Worm (Caenorhabditis elegans) whole organism, L1 larva: ENCODE results near the gene tat-6.

ENCODE experiments used
- C04F5.9 ChIP-seq: sonication (generic microtip); optimal IDR thresholded peaks from 2 replicates; lab custom pipeline; 2016; ENCODE audit warnings: missing genetic modification characterization, missing compliant biosample characterization
- C16A3.4 ChIP-seq: fragments of 150-350 bp; optimal IDR thresholded peaks from 2 replicates; lab custom pipeline; 2014; ENCODE audit warnings: missing biosample characterization, missing genetic modification characterization
- C34B4.2 ChIP-seq: sonication (generic microtip); optimal IDR thresholded peaks from 2 replicates; lab custom pipeline; 2017; ENCODE audit warnings: mild to moderate bottlenecking, missing genetic modification characterization, missing compliant biosample characterization
- aha-1 ChIP-seq: fragments of 150-350 bp; optimal IDR thresholded peaks from 2 replicates; lab custom pipeline; 2014; ENCODE audit warnings: missing biosample characterization, missing genetic modification characterization
- ceh-8 ChIP-seq: fragments of 200-800 bp; sonication (Bioruptor generic); optimal IDR thresholded peaks from 2 replicates; lab custom pipeline; 2018; ENCODE audit warnings: mild to moderate bottlenecking, missing genetic modification characterization, moderate library complexity, missing compliant biosample characterization
- ces-1 ChIP-seq: fragments of 150-350 bp; optimal IDR thresholded peaks from 2 replicates; lab custom pipeline; 2014; ENCODE audit warnings: missing biosample characterization, missing genetic modification reagents, missing genetic modification characterization
- dsc-1 ChIP-seq: sonication (generic microtip); optimal IDR thresholded peaks from 2 replicates; lab custom pipeline; 2016; ENCODE audit warnings: mild to moderate bottlenecking, missing genetic modification characterization, missing compliant biosample characterization
- efl-1 ChIP-seq, 4 experiments: fragments of 150-350 bp; optimal IDR thresholded peaks in 3 of 4; peaks in 1 of 4; 1 replicate in 1 of 4; 2 replicates in 3 of 4; lab custom pipeline; 2014; ENCODE audit warnings: missing biosample characterization in 2 of 4, missing genetic modification characterization in 2 of 4, missing genetic modification reagents in 2 of 4
- egl-27 ChIP-seq, 2 experiments: fragments of 150-350 bp in 1 of 2; sonication (generic microtip); optimal IDR thresholded peaks; 3 replicates each; lab custom pipeline; 2017 to 2018; ENCODE audit warnings: missing biosample characterization in 2 of 2, missing genetic modification characterization in 2 of 2, missing genetic modification reagents in 2 of 2
- elt-2 ChIP-seq: sonication (generic microtip); optimal IDR thresholded peaks from 2 replicates; lab custom pipeline; 2016; ENCODE audit warnings: missing genetic modification characterization, mild to moderate bottlenecking, inconsistent platforms, missing compliant biosample characterization, missing genetic modification reagents
- elt-3 ChIP-seq, 6 experiments: fragments of 150-350 bp in 1 of 6; sonication (generic microtip); optimal IDR thresholded peaks; 2 replicates each; lab custom pipeline; 2017 to 2018; ENCODE audit warnings: missing biosample characterization in 6 of 6, missing genetic modification characterization in 6 of 6, inconsistent platforms in 1 of 6
- fkh-10 ChIP-seq: sonication (generic microtip); optimal IDR thresholded peaks from 2 replicates; lab custom pipeline; 2017; ENCODE audit warnings: missing biosample characterization, missing genetic modification reagents, missing genetic modification characterization
- fkh-4 ChIP-seq: sonication (generic microtip); optimal IDR thresholded peaks from 2 replicates; lab custom pipeline; 2016; ENCODE audit warnings: missing compliant biosample characterization, missing genetic modification characterization, borderline replicate concordance
- fkh-8 ChIP-seq: sonication (generic microtip); optimal IDR thresholded peaks from 2 replicates; lab custom pipeline; 2016; ENCODE audit warnings: mild to moderate bottlenecking, missing genetic modification characterization, missing compliant biosample characterization
- fos-1 ChIP-seq: fragments of 150-350 bp; optimal IDR thresholded peaks from 2 replicates; lab custom pipeline; 2014; ENCODE audit warnings: missing biosample characterization, missing genetic modification characterization
- grh-1 ChIP-seq: fragments of 200-800 bp; sonication (Bioruptor generic); IDR thresholded peaks from 2 replicates; pipeline ENCODE4 v1.3.6; 2022; ENCODE audit warnings: missing genetic modification reagents, missing genetic modification characterization, missing compliant biosample characterization
- hpl-2 ChIP-seq: fragments of 150-350 bp; optimal IDR thresholded peaks from 2 replicates; lab custom pipeline; 2014; ENCODE audit warnings: missing biosample characterization, missing genetic modification reagents, missing genetic modification characterization
- jun-1 ChIP-seq: fragments of 150-350 bp; optimal IDR thresholded peaks from 2 replicates; lab custom pipeline; 2014; ENCODE audit warnings: missing biosample characterization, missing genetic modification reagents, missing genetic modification characterization
- lin-13 ChIP-seq: fragments of 150-350 bp; optimal IDR thresholded peaks from 2 replicates; lab custom pipeline; 2014; ENCODE audit warnings: missing biosample characterization, missing genetic modification reagents, missing genetic modification characterization
- lin-15B ChIP-seq: fragments of 150-350 bp; sonication (generic microtip); optimal IDR thresholded peaks from 3 replicates; lab custom pipeline; 2014; ENCODE audit warnings: missing biosample characterization, missing genetic modification characterization
- lin-35 ChIP-seq, 2 experiments: fragments of 150-350 bp; optimal IDR thresholded peaks; 2 replicates each; lab custom pipeline; 2014; ENCODE audit warnings: missing biosample characterization in 2 of 2, missing genetic modification characterization in 2 of 2, missing genetic modification reagents in 2 of 2
- lir-3 ChIP-seq: sonication (generic microtip); optimal IDR thresholded peaks from 2 replicates; lab custom pipeline; 2016; ENCODE audit warnings: mild to moderate bottlenecking, missing genetic modification characterization, moderate library complexity, missing compliant biosample characterization; ENCODE audit not compliant: poor library complexity
- mab-9 ChIP-seq: fragments of 200-800 bp; sonication (Bioruptor generic); IDR thresholded peaks from 2 replicates; pipeline ENCODE4 v1.3.6; 2022; ENCODE audit warnings: missing genetic modification reagents, missing genetic modification characterization, missing compliant biosample characterization
- mdl-1 ChIP-seq, 2 experiments: fragments of 150-350 bp; optimal IDR thresholded peaks; 2 replicates each; lab custom pipeline; 2014 to 2017; ENCODE audit warnings: missing biosample characterization in 2 of 2, missing genetic modification characterization in 2 of 2, inconsistent platforms in 1 of 2
- mef-2 ChIP-seq: fragments of 150-350 bp; optimal IDR thresholded peaks from 2 replicates; lab custom pipeline; 2014; ENCODE audit warnings: missing biosample characterization, missing genetic modification characterization
- nhr-19 ChIP-seq: fragments of 200-800 bp; sonication (Bioruptor generic); conservative IDR thresholded peaks from 2 replicates; pipeline ENCODE4 v1.3.6; 2022; ENCODE audit warnings: missing genetic modification characterization, missing compliant biosample characterization
- nhr-20 ChIP-seq: sonication (generic microtip); optimal IDR thresholded peaks from 2 replicates; lab custom pipeline; 2016; ENCODE audit warnings: mild to moderate bottlenecking, missing genetic modification characterization, missing compliant biosample characterization
- nhr-28 ChIP-seq: fragments of 150-350 bp; optimal IDR thresholded peaks from 2 replicates; lab custom pipeline; 2014; ENCODE audit warnings: missing biosample characterization, missing genetic modification characterization
- nhr-77 ChIP-seq: fragments of 150-350 bp; optimal IDR thresholded peaks from 2 replicates; lab custom pipeline; 2014; ENCODE audit warnings: missing biosample characterization, missing genetic modification characterization
- nhr-85 ChIP-seq: sonication (generic microtip); peaks from one replicate; lab custom pipeline; 2016; ENCODE audit warnings: missing genetic modification characterization, inconsistent platforms, missing compliant biosample characterization
- nhr-90 ChIP-seq: sonication (generic microtip); optimal IDR thresholded peaks from 2 replicates; lab custom pipeline; 2016; ENCODE audit warnings: mild to moderate bottlenecking, missing genetic modification characterization, missing compliant biosample characterization; ENCODE audit not compliant: poor library complexity
- pag-3 ChIP-seq: sonication (generic microtip); optimal IDR thresholded peaks from 2 replicates; lab custom pipeline; 2017; ENCODE audit warnings: missing genetic modification characterization, mild to moderate bottlenecking, missing compliant biosample characterization, antibody characterized with exemption, borderline replicate concordance; ENCODE audit not compliant: insufficient read depth
- pqm-1 ChIP-seq: sonication (generic microtip); optimal IDR thresholded peaks from 3 replicates; lab custom pipeline; 2017; ENCODE audit warnings: missing biosample characterization, missing genetic modification characterization
- snpc-4 ChIP-seq: fragments of 150-350 bp; optimal IDR thresholded peaks from 2 replicates; lab custom pipeline; 2014; ENCODE audit warnings: missing biosample characterization, missing genetic modification characterization
- snu-23 ChIP-seq: sonication (generic microtip); optimal IDR thresholded peaks from 2 replicates; lab custom pipeline; 2016; ENCODE audit warnings: missing genetic modification characterization, missing compliant biosample characterization
- sox-4 ChIP-seq: sonication (generic microtip); optimal IDR thresholded peaks from 2 replicates; lab custom pipeline; 2016; ENCODE audit warnings: missing genetic modification characterization, missing compliant biosample characterization
- sptf-1 ChIP-seq: fragments of 150-350 bp; optimal IDR thresholded peaks from 2 replicates; lab custom pipeline; 2014; ENCODE audit warnings: missing biosample characterization, missing genetic modification characterization
- sup-37 ChIP-seq: fragments of 200-800 bp; sonication (Bioruptor generic); optimal IDR thresholded peaks from 2 replicates; lab custom pipeline; 2018; ENCODE audit warnings: mild to moderate bottlenecking, missing genetic modification characterization, missing compliant biosample characterization
- swsn-7 ChIP-seq: sonication (generic microtip); optimal IDR thresholded peaks from 2 replicates; lab custom pipeline; 2016; ENCODE audit warnings: missing genetic modification characterization, missing compliant biosample characterization
- tlp-1 ChIP-seq: fragments of 150-350 bp; optimal IDR thresholded peaks from 2 replicates; lab custom pipeline; 2014; ENCODE audit warnings: missing biosample characterization, missing genetic modification characterization
- unc-130 ChIP-seq: fragments of 150-350 bp; optimal IDR thresholded peaks from 2 replicates; lab custom pipeline; 2017; ENCODE audit warnings: missing biosample characterization, missing genetic modification characterization, inconsistent platforms
- unc-30 ChIP-seq: sonication (generic microtip); optimal IDR thresholded peaks from 2 replicates; lab custom pipeline; 2017; ENCODE audit warnings: missing biosample characterization, missing genetic modification characterization
- unc-62 ChIP-seq: fragments of 150-350 bp; optimal IDR thresholded peaks from 2 replicates; lab custom pipeline; 2014; ENCODE audit warnings: missing biosample characterization, missing genetic modification reagents, missing genetic modification characterization
- unc-86 ChIP-seq: sonication (generic microtip); optimal IDR thresholded peaks from 2 replicates; lab custom pipeline; 2016; ENCODE audit warnings: missing genetic modification characterization, missing compliant biosample characterization
- unc-98 ChIP-seq: fragments of 200-800 bp; sonication (Bioruptor generic); IDR thresholded peaks from 2 replicates; pipeline ENCODE4 v1.3.6; 2022; ENCODE audit warnings: missing genetic modification characterization, missing compliant biosample characterization
- zip-4 ChIP-seq: fragments of 200-800 bp; sonication (Bioruptor generic); optimal IDR thresholded peaks from 2 replicates; lab custom pipeline; 2018; ENCODE audit warnings: mild to moderate bottlenecking, missing genetic modification characterization, moderate library complexity, missing compliant biosample characterization
- ztf-11 ChIP-seq, 2 experiments: sonication (generic microtip); optimal IDR thresholded peaks; 2 replicates each; lab custom pipeline; 2016 to 2017; ENCODE audit warnings: missing genetic modification characterization in 2 of 2, missing biosample characterization in 1 of 2, missing compliant biosample characterization in 1 of 2

Gene tat-6

DNA sequence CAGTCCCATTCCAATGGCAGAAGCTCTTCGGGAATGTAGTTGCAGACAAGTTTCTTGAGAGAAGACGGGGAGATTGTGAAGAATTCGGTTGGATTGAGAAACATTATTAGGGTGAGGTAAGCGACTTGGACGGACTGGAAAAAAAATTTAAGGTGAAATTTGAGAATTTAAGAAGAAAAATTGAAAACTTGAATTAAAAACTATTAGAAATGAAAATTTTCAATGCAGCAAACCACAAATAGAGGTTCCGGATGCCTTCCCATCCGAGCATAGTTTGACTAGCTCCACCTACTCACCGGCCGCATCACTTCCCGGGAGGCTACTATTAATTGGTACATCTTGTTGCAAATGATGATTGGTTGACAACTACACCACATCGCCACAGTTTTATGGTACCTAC is 15.2 kb upstream of the tat-6 start, which contains the start of gene Y73C8C.8:
Y73C8C.8 (minus strand) TSS at position 101 of the 400 bp plus-strand sequence.
- TF ChIP-seq nhr-90 (no peak), aha-1 (tag; lab: Kevin White, UChicago) (no peak), C34B4.2 (no peak), sox-4 (tag; lab: Kevin White, UChicago) (no peak), lir-3 (tag; lab: Kevin White, UChicago) (no peak), fkh-8 (no peak), lin-13 (no peak), nhr-28 (tag; lab: Kevin White, UChicago) (no peak), nhr-85 (tag; lab: Kevin White, UChicago) (no peak)

DNA sequence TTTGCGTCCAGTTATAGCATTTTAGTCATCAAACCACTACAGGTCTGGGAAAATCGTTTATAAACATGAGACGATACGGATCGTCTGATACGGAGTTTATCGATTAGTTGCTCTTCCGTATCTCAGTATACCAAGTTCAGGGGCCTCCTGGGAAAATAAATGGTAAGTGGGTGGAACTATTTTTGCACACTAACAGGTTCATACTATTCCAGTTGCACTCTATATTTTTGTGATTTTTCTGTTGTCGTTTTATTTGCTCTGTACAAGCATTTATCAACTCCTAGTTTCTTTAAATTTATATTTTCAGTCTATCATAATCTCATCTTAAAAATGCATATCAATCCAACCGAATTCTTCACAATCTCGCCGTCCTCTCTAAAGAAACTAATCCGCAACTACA is 13.9 kb upstream of the tat-6 start, which contains the start of gene Y73C8C.3:
Y73C8C.3 (plus strand) TSS at position 301 of the 400 bp plus-strand sequence.
- TF ChIP-seq lin-35 (GFP tag; optimal IDR thresholded peaks at IDR 0.05; lab: Kevin White, UChicago) (no peak), tlp-1 (tag; lab: Kevin White, UChicago) (no peak), hpl-2 (no peak), unc-130 (tag; lab: Kevin White, UChicago) (no peak), unc-30 (no peak), ztf-11 (tag; optimal IDR thresholded peaks at IDR 0.05; lab: Kevin White, UChicago) (no peak), egl-27 (tag; optimal IDR thresholded peaks at IDR 0.05; lab: Kevin White, UChicago) (no peak), nhr-19 (GFP tag; lab: Robert Waterston, UW) (no peak)
- TF ChIP-seq, all 84 proteins: peak for 0

DNA sequence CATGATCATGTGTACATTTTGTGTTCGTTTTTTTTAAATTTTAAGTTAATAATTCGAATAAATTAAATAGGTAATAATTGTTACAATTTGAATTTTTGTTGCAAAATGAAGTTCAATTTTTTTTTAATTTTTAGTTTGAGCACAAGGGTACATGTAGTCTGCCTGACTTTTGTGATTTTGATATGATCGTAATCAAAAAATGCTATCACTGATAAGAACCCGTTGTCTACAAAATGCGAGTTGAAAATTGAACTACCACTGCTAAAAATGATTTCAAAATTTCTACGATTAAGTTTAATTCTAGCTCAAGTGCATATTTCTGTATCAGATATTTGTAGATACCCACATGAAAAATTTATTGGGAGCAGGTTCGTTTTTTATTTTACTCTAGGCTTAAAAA is 10.7 kb upstream of the tat-6 start, which contains the start of gene clec-210:
clec-210 (plus strand) TSS at position 211 of the 400 bp plus-strand sequence.
- TF ChIP-seq zip-4 (no peak), lin-15B (tag; lab: Kevin White, UChicago) (no peak), lin-13 (no peak), pqm-1 (tag; lab: Kevin White, UChicago) (no peak), pag-3 (tag; lab: Kevin White, UChicago) (no peak), mdl-1 (tag; optimal IDR thresholded peaks at IDR 0.05; lab: Kevin White, UChicago) (no peak), sup-37 (GFP tag; lab: Kevin White, UChicago) (no peak), nhr-28 (tag; lab: Kevin White, UChicago) (no peak), C16A3.4 (no peak), mab-9 (GFP tag; lab: Robert Waterston, UW) (no peak), swsn-7 (tag; lab: Kevin White, UChicago) (no peak), ceh-8 (GFP tag; lab: Kevin White, UChicago) (no peak), egl-27 (tag; optimal IDR thresholded peaks at IDR 0.05; lab: Kevin White, UChicago) (no peak), unc-86 (tag; lab: Kevin White, UChicago) (no peak), elt-3 (tag; optimal IDR thresholded peaks at IDR 0.05; lab: Kevin White, UChicago) (no peak), mef-2 (tag; lab: Kevin White, UChicago) (no peak), dsc-1 (tag; lab: Kevin White, UChicago) (no peak)

DNA sequence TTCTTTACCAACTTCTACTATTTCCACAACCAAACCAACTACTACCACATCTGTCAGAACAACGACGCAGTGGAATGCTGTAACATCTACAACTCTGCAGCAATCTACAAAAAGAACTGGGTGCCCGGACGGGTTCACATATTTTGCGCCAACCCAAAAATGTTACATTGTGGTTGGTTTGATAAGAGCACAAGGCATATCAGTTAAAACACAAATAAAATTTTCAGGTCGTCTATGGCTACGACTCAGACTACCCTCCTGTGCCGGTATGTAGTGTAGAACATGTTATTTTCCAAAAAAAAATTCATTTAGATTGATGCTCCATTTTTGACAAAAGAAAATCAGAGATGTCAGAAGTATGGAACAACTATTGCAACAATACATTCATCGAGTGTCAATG is 9.7 kb upstream of the tat-6 start:
- TF ChIP-seq elt-2 (tag; lab: Kevin White, UChicago) (peak; percentile 46), sox-4 (tag; lab: Kevin White, UChicago) (no peak)
- TF ChIP-seq, all 84 proteins: peak for 1

DNA sequence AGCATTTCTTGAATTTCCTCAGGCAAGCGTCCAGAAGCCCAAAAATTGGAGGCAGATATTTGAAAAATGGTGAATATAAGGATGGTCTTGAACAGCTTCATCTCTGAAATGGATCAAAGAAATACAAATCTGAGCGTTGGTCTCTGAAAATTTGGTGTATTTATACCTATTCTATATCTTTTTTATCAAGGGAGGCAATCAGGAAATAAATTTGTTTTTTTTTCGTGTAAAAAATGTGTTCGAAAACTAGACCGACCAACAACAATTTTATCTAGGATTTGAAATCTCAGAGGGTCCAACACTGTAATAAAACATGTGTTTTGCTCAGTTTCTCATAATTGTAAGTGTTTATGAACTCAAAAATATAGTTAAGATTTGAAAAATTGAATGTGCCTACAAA is 7.2 kb upstream of the tat-6 start, which contains the start of gene srt-56:
srt-56 (minus strand) TSS at position 101 of the 400 bp plus-strand sequence.
- TF ChIP-seq nhr-20 (tag; lab: Kevin White, UChicago) = no peak
- no peak for TF ChIP-seq snu-23 (GFP tag; lab: Kevin White, UChicago)
- no peak for TF ChIP-seq C04F5.9 (tag; lab: Kevin White, UChicago)
- TF ChIP-seq sptf-1 = no peak
- no peak for TF ChIP-seq unc-62 (GFP tag; lab: Kevin White, UChicago)
- no peak for TF ChIP-seq fkh-4 (tag; lab: Kevin White, UChicago)
- no peak for TF ChIP-seq unc-98 (GFP tag; lab: Robert Waterston, UW)
- TF ChIP-seq snpc-4 (tag; lab: Kevin White, UChicago) = no peak
- TF ChIP-seq fos-1 (tag; lab: Kevin White, UChicago) = no peak
- no peak for TF ChIP-seq grh-1 (GFP tag; lab: Robert Waterston, UW)
- no peak for TF ChIP-seq jun-1
- no peak for TF ChIP-seq nhr-77 (tag; lab: Kevin White, UChicago)
- TF ChIP-seq ces-1 (GFP tag; lab: Kevin White, UChicago) = no peak
- no peak for TF ChIP-seq fkh-10 (GFP tag; lab: Kevin White, UChicago)
- no peak for TF ChIP-seq efl-1 (optimal IDR thresholded peaks at IDR 0.05; lab: Kevin White, UChicago)
- no peak for TF ChIP-seq efl-1 (GFP tag; optimal IDR thresholded peaks at IDR 0.05 in 1 of 2; lab: Kevin White, UChicago)
